Worm (Caenorhabditis elegans) whole organism, early embryonic: ENCODE measurements around the gene adh-5.

ENCODE experiments used
- B0310.2 ChIP-seq: sonication (generic microtip); optimal IDR thresholded peaks from 2 replicates; lab custom pipeline; 2016; ENCODE audit warnings: mild to moderate bottlenecking, missing genetic modification characterization, missing compliant biosample characterization
- F13C5.2 ChIP-seq: sonication (generic microtip); optimal IDR thresholded peaks from 2 replicates; lab custom pipeline; 2017; ENCODE audit warnings: mild to moderate bottlenecking, missing genetic modification characterization, inconsistent platforms, missing compliant biosample characterization
- aly-1 ChIP-seq: sonication (generic microtip); optimal IDR thresholded peaks from 2 replicates; lab custom pipeline; 2016; ENCODE audit warnings: missing genetic modification characterization, missing compliant biosample characterization
- ama-1 ChIP-seq: fragments of 150-350 bp; optimal IDR thresholded peaks from 2 replicates; lab custom pipeline; 2014
- ceh-13 ChIP-seq: fragments of 200-800 bp; sonication (Bioruptor generic); optimal IDR thresholded peaks from 2 replicates; lab custom pipeline; 2018; ENCODE audit warnings: mild to moderate bottlenecking, missing genetic modification characterization, missing compliant biosample characterization
- ceh-36 ChIP-seq: sonication (generic microtip); optimal IDR thresholded peaks from 2 replicates; lab custom pipeline; 2016; ENCODE audit warnings: missing genetic modification characterization, inconsistent platforms, missing compliant biosample characterization
- ets-7 ChIP-seq: sonication (generic microtip); optimal IDR thresholded peaks from 2 replicates; lab custom pipeline; 2016; ENCODE audit warnings: missing genotype, missing genetic modification characterization, missing compliant biosample characterization
- flt-1 ChIP-seq: fragments of 200-800 bp; sonication (Bioruptor generic); IDR thresholded peaks from 2 replicates; pipeline ENCODE4 v1.3.6; 2022; ENCODE audit warnings: missing genetic modification characterization, missing compliant biosample characterization
- hmg-4 ChIP-seq: fragments of 200-800 bp; sonication (Bioruptor generic); optimal IDR thresholded peaks from 2 replicates; lab custom pipeline; 2018; ENCODE audit warnings: mild to moderate bottlenecking, missing genetic modification characterization, missing compliant biosample characterization
- hnd-1 ChIP-seq: sonication (generic microtip); optimal IDR thresholded peaks from 2 replicates; lab custom pipeline; 2016; ENCODE audit warnings: missing genetic modification characterization, missing compliant biosample characterization
- pes-1 ChIP-seq: fragments of 200-800 bp; sonication (Bioruptor generic); IDR thresholded peaks from 2 replicates; pipeline ENCODE4 v1.3.6; 2022; ENCODE audit warnings: missing genetic modification reagents, missing genetic modification characterization, missing compliant biosample characterization
- scrt-1 ChIP-seq: fragments of 200-800 bp; sonication (Bioruptor generic); IDR thresholded peaks from 2 replicates; pipeline ENCODE4 v1.3.6; 2022; ENCODE audit warnings: missing genetic modification characterization, missing compliant biosample characterization
- sea-1 ChIP-seq: fragments of 200-800 bp; sonication (Bioruptor generic); conservative IDR thresholded peaks from 2 replicates; pipeline ENCODE4 v1.3.6; 2022; ENCODE audit warnings: missing genetic modification characterization, missing compliant biosample characterization
- tbx-11 ChIP-seq: fragments of 200-800 bp; sonication (Bioruptor generic); IDR thresholded peaks from 2 replicates; pipeline ENCODE4 v1.3.6; 2022; ENCODE audit warnings: missing genetic modification characterization, missing compliant biosample characterization
- tbx-37 ChIP-seq: fragments of 200-800 bp; sonication (Bioruptor generic); conservative IDR thresholded peaks from 2 replicates; pipeline ENCODE4 v1.3.6; 2022; ENCODE audit warnings: missing genetic modification reagents, missing genetic modification characterization, missing compliant biosample characterization
- tra-4 ChIP-seq: sonication (generic microtip); optimal IDR thresholded peaks from 2 replicates; lab custom pipeline; 2017; ENCODE audit warnings: missing genetic modification characterization, missing compliant biosample characterization

The adh-5 gene

ce11 chrV:949084-949483, 37.5 kb downstream of the adh-5 start:
- no peak for TF ChIP-seq ets-7 (tag; lab: Kevin White, UChicago)
- no peak for TF ChIP-seq tbx-11 (GFP tag; lab: Robert Waterston, UW)
- no peak for TF ChIP-seq tra-4 (tag; lab: Kevin White, UChicago)
- TF ChIP-seq pes-1 (GFP tag; lab: Robert Waterston, UW), result no peak
- no peak for TF ChIP-seq ceh-13
- no peak for TF ChIP-seq ceh-36 (tag; lab: Kevin White, UChicago)
- no peak for TF ChIP-seq flt-1 (GFP tag; lab: Robert Waterston, UW)
- TF ChIP-seq aly-1 (tag; lab: Kevin White, UChicago), result no peak
- TF ChIP-seq scrt-1 (GFP tag; lab: Robert Waterston, UW), result no peak

ce11 chrV:949760-950159, 38.2 kb downstream of the adh-5 start, which contains the start of gene Y50D4C.6:
Gene Y50D4C.6 (minus strand): TSS chrV:949860.
- no peak for TF ChIP-seq F13C5.2 (tag; lab: Kevin White, UChicago)
- TF ChIP-seq hmg-4, result no peak
- TF ChIP-seq tbx-37 (GFP tag; lab: Robert Waterston, UW), result no peak
- no peak for TF ChIP-seq sea-1 (GFP tag; lab: Robert Waterston, UW)
- no peak for TF ChIP-seq ama-1
- no peak for TF ChIP-seq flt-1 (GFP tag; lab: Robert Waterston, UW)
- TF ChIP-seq hnd-1 (tag; lab: Kevin White, UChicago), result no peak

DNA sequence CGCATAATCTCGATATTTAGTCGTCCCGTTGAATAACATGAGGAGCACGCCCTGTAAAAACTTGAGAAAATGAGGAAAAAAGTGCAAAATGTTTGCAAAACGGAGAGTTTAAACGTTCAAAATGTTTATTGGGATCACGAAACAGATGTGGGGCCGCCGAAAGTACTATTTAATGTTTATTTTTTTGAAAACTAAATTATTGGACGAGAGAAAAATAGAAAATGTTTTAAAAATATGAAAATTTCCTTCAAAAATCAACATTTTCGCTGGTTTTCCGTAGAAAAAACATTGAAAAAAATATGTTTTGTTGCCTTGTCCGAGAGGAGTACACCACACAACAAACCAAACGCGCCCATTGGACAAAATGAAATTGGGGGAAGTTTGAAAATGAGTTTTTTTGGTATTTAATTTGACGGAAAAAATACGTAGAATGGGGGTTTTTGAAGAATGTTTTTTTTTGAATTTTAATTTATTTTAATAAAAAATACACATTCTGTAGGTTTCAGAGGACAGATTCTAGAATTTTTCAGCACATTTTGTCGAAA, 53.2 kb downstream of the adh-5 start, which contains the start of gene sqv-6:
sqv-6 (minus strand) TSS at position 51 of the 545 bp plus-strand sequence.
- no peak for TF ChIP-seq scrt-1 (GFP tag; lab: Robert Waterston, UW)
- no peak for TF ChIP-seq B0310.2
- TF ChIP-seq sea-1 (GFP tag; lab: Robert Waterston, UW), result no peak
- no peak for TF ChIP-seq hmg-4
- no peak for TF ChIP-seq ceh-36 (tag; lab: Kevin White, UChicago)
- TF ChIP-seq ets-7 (tag; lab: Kevin White, UChicago), result no peak
- TF ChIP-seq flt-1 (GFP tag; lab: Robert Waterston, UW), result no peak
- TF ChIP-seq tra-4 (tag; lab: Kevin White, UChicago), result no peak
- TF ChIP-seq ceh-13, result no peak
- TF ChIP-seq aly-1 (tag; lab: Kevin White, UChicago), result no peak
- no peak for TF ChIP-seq tbx-37 (GFP tag; lab: Robert Waterston, UW)
- TF ChIP-seq F13C5.2 (tag; lab: Kevin White, UChicago), result no peak
- TF ChIP-seq tbx-11 (GFP tag; lab: Robert Waterston, UW), result no peak
- no peak for TF ChIP-seq hnd-1 (tag; lab: Kevin White, UChicago)
- no peak for TF ChIP-seq ama-1
